Fruit fly (Drosophila melanogaster): ENCODE data around the gene CG8925.

DNA sequence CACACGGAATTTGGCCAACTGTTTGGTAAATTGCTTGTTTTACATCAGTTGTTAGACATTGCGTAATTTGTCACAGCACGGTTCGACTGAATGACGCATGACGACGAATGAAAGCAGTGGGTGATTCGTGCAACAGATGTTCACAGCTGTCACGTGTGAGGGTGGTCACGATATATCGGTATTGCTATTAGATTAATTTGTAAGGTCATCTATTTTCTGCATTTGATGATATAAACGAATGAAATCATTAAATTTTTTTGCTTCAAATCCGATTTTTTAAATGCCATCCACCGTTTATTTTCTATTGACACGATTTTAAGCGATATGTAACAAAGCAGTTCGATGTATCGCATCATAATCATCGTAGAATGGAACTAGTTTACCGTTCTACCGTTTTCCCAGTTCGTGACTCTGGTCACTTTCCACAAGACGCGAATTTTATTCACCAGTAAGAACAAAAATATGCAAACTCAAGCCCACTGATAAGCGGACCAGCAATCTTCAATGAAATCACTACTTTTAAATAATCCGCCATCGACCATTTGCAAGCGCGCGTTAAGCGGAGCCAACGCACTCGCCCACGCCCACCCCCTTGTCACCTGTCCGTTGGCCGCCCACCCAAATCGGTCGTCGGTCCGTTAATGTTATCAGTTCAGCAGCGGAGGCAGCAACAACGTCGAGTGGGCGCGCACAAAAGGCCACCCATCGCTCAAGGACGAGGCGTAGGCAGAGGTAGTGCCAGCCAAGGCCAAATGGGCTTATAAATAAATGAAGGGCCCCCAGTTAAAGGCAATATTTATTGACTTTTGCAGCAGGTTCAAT, 24.9 kb upstream of the CG8925 start, which contains the start of the genes Mic26-27 and CG5916:
- TF ChIP-seq Eip93F (GFP tag; optimal IDR thresholded peaks at IDR 0.05) (no peak), Sox102F (GFP tag; optimal IDR thresholded peaks at IDR 0.05) (peak; percentile 12), Hr39 (GFP tag; optimal IDR thresholded peaks at IDR 0.05) (peak; percentile 77), Hr4 (GFP tag; optimal IDR thresholded peaks at IDR 0.05) (peak; percentile 64), Hr38 (GFP tag; optimal IDR thresholded peaks at IDR 0.05) (no peak), Sox15 (GFP tag; optimal IDR thresholded peaks at IDR 0.05) (peak; percentile 28), CG10631 (GFP tag; optimal IDR thresholded peaks at IDR 0.05) (no peak)
